Worm (Caenorhabditis elegans): ENCODE data around the gene C41H7.9.

C41H7.9 gene

DNA sequence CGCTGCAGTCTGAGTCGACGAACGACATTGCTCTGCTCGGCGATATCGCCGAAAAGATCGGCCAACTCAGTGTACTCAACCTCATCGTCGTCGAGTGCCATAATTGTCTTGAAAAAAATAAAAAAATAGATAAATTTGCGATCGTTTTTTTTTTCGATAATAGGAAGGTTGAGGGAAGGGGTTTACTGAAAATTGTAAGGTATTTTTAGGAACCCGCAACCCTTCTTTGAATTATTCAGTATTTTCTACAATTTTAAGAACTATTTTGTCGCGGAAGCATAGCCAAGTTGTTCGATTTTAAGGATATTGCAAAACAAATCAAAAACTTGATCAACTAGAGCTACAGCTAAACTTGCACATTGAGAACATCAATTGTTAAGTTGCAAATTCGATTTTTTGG, at the start of gene C41H7.9:
TSS of gene C41H7.9 (minus strand) at position 101 of the 400 bp plus-strand sequence.
- TF ChIP-seq elt-2 (tag; optimal IDR thresholded peaks at IDR 0.05), result no peak
- TF ChIP-seq nhr-23 (tag; optimal IDR thresholded peaks at IDR 0.05), result no peak
- no peak for TF ChIP-seq sea-2 (GFP tag; optimal IDR thresholded peaks at IDR 0.05)
- no peak for TF ChIP-seq ama-1 (optimal IDR thresholded peaks at IDR 0.05)
- no peak for TF ChIP-seq hmg-11 (tag; optimal IDR thresholded peaks at IDR 0.05)
- no peak for TF ChIP-seq fkh-2 (tag; optimal IDR thresholded peaks at IDR 0.05)
- TF ChIP-seq tbx-2 (tag; optimal IDR thresholded peaks at IDR 0.05), result no peak
- no peak for TF ChIP-seq lin-39 (tag; optimal IDR thresholded peaks at IDR 0.05)
- TF ChIP-seq mdl-1 (tag; optimal IDR thresholded peaks at IDR 0.05), result no peak
- no peak for TF ChIP-seq nhr-43 (tag; optimal IDR thresholded peaks at IDR 0.05; ENCODE audit: poor library complexity, severe bottlenecking)
- no peak for TF ChIP-seq nfya-1 (tag; optimal IDR thresholded peaks at IDR 0.05; ENCODE audit: insufficient read depth)
- no peak for TF ChIP-seq R02D3.7 (tag; optimal IDR thresholded peaks at IDR 0.05)
- no peak for TF ChIP-seq unc-39 (tag; optimal IDR thresholded peaks at IDR 0.05)
- no peak for TF ChIP-seq elt-3 (tag; optimal IDR thresholded peaks at IDR 0.05)
- no peak for TF ChIP-seq elt-1 (tag; optimal IDR thresholded peaks at IDR 0.05)
- TF ChIP-seq nhr-76 (tag; optimal IDR thresholded peaks at IDR 0.05), result no peak
- no peak for TF ChIP-seq snpc-4 (tag; optimal IDR thresholded peaks at IDR 0.05)
- no peak for TF ChIP-seq ceh-16 (tag; optimal IDR thresholded peaks at IDR 0.05)
- TF ChIP-seq nhr-25 (tag; optimal IDR thresholded peaks at IDR 0.05), result no peak
- no peak for TF ChIP-seq egl-27 (tag; optimal IDR thresholded peaks at IDR 0.05)

DNA sequence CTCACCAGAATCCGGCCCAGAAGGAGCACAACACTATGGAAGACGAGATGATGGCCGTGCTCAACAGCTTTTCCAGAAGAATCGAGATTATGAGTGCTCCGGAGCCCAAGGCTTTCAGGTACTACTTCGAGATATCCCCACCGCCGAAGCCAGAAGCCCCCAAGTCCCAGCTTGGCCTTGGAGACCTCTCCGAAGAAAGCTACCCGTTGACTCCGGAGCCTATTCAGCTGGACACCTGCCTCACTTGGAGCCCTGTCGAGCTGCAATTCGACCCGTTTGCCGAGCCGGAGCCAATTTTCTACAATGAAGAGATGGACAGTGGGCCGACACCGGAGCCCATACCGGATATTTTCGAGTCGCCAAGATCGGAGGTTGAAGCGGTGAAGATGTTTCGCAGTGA, 49.6 kb upstream of the C41H7.9 start:
- TF ChIP-seq ztf-4 (tag; optimal IDR thresholded peaks at IDR 0.05) (no peak), R02D3.7 (tag; optimal IDR thresholded peaks at IDR 0.05) (no peak), zag-1 (tag; optimal IDR thresholded peaks at IDR 0.05) (no peak), pqm-1 (tag; optimal IDR thresholded peaks at IDR 0.05) (no peak), lin-39 (tag; optimal IDR thresholded peaks at IDR 0.05) (no peak), ama-1 (optimal IDR thresholded peaks at IDR 0.05) (no peak), lsy-12 (tag; optimal IDR thresholded peaks at IDR 0.05) (no peak), elt-1 (tag; optimal IDR thresholded peaks at IDR 0.05) (no peak), ztf-11 (tag; optimal IDR thresholded peaks at IDR 0.05) (no peak), hmg-11 (tag; optimal IDR thresholded peaks at IDR 0.05) (no peak), nhr-237 (tag; optimal IDR thresholded peaks at IDR 0.05) (no peak), eor-1 (tag; optimal IDR thresholded peaks at IDR 0.05) (no peak)

DNA sequence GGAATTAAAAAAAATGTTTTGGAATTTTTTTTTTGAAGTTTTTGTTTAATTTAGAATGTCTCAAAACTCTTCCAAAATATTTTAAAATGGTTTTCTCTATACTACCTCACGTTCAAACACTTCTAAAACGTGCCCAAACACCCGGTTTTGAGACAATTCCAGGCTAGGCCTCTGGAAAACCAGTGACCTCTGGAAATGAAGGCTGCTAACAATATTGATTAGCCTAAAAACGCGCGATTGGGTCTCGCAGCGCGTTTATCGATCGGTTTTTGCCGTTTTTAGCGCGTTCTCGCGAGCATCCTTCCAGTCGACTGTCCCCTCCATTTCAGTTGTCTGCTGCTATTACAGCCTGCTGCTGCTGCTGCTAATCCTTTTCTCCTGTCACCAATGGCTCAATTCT, 48.7 kb upstream of the C41H7.9 start, which contains the start of gene Y25C1A.6:
TSS of gene Y25C1A.6 (plus strand) at position 301 of the 400 bp plus-strand sequence.
- TF ChIP-seq nhr-76 (tag; optimal IDR thresholded peaks at IDR 0.05) (no peak), unc-62 (GFP tag; optimal IDR thresholded peaks at IDR 0.05) (no peak), daf-12 (tag; optimal IDR thresholded peaks at IDR 0.05) (no peak), R02D3.7 (tag; optimal IDR thresholded peaks at IDR 0.05) (no peak), mml-1 (tag; optimal IDR thresholded peaks at IDR 0.05) (no peak)

DNA sequence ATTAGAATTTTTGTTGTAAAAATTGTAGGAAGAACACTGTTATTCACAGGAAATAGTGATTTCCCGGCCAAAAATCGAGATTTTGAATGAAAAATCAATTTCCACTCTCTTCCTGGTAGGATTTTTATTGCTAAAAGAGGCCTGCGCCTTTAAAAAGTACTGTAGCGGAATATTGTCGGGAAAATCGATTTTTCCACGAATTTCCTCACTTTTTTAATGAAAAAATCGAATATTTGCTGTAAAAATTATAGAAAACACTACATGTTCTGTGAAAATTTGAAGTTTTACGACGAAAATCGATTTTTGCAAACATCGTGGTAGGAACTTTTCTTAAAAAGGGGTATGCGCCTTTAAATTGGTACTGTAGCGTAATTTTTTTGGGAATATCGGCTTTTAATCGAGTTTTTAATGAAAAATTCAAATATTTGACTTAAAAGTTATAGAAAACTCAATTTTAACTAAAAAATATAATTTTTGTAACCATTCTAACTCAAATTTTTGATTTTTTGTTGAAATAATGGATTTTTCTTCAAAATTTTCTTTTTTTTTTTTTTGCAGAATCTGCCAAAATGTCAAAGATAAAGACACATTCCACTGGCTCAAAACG, 44.3 kb upstream of the C41H7.9 start, which contains the start of gene lin-8:
TSS of gene lin-8 (plus strand) at position 557 of the 607 bp plus-strand sequence.
- TF ChIP-seq unc-62 (GFP tag; optimal IDR thresholded peaks at IDR 0.05) (no peak), egl-27 (tag; optimal IDR thresholded peaks at IDR 0.05) (no peak), nhr-43 (tag; optimal IDR thresholded peaks at IDR 0.05; ENCODE audit: poor library complexity, severe bottlenecking) (no peak), ceh-28 (tag; optimal IDR thresholded peaks at IDR 0.05) (no peak), ztf-4 (tag; optimal IDR thresholded peaks at IDR 0.05) (no peak), nhr-237 (tag; optimal IDR thresholded peaks at IDR 0.05) (no peak), nhr-25 (tag; optimal IDR thresholded peaks at IDR 0.05) (no peak), aly-2 (tag; optimal IDR thresholded peaks at IDR 0.05) (no peak), nhr-76 (tag; optimal IDR thresholded peaks at IDR 0.05) (no peak), ama-1 (optimal IDR thresholded peaks at IDR 0.05) (no peak), fos-1 (tag; optimal IDR thresholded peaks at IDR 0.05) (no peak)

DNA sequence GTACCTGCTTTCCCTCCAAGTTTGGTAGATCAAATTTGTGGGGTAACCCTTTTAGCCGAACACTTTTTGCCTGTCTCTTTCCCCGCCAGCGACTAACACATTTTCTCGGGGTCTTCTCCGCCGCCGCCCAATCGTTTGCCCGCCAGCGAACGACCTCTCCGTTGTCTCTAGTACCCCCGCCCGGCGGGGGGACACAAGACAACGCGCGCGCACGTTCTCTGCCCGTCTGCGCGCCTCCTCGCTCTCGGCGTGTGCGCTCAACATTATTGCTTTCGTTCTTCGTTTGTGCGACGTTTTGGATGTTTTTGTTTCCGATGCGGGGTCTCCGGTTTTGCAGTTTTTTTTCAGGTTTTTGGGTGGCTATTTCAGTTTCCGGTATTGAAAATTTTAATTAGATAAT, 43.5 kb upstream of the C41H7.9 start:
- TF ChIP-seq nfya-1 (tag; optimal IDR thresholded peaks at IDR 0.05; ENCODE audit: insufficient read depth) (peak; percentile 46), lin-39 (tag; optimal IDR thresholded peaks at IDR 0.05) (peak; percentile 76), hmg-11 (tag; optimal IDR thresholded peaks at IDR 0.05) (peak; percentile 18), ceh-9 (tag; optimal IDR thresholded peaks at IDR 0.05) (no peak)

All from whole organism, L3 larva.